Fruit fly (Drosophila melanogaster) whole organism, wandering third instar larva: ENCODE measurements around the gene Apoltp.

ENCODE experiments used
- CG9705 ChIP-seq: fragments of 200-800 bp; sonication (Bioruptor generic); optimal IDR thresholded peaks from 2 replicates; lab custom pipeline; 2018; ENCODE audit warnings: missing biosample characterization, mild to moderate bottlenecking, missing genetic modification characterization
- CrebA ChIP-seq: fragments of 200-800 bp; sonication (Bioruptor generic); optimal IDR thresholded peaks from 2 replicates; lab custom pipeline; 2016; ENCODE audit warnings: missing biosample characterization, mild to moderate bottlenecking, missing genetic modification characterization, borderline replicate concordance
- Dfd ChIP-seq: fragments of >200 bp; optimal IDR thresholded peaks from 2 replicates; lab custom pipeline; 2017; ENCODE audit warnings: missing biosample characterization, missing genetic modification characterization
- Hnf4 ChIP-seq: fragments of 200-800 bp; sonication (Bioruptor generic); optimal IDR thresholded peaks from 2 replicates; lab custom pipeline; 2016; ENCODE audit warnings: missing biosample characterization, mild to moderate bottlenecking, missing genetic modification characterization
- Hr78 ChIP-seq: fragments of >200 bp; optimal IDR thresholded peaks from 2 replicates; lab custom pipeline; 2017; ENCODE audit warnings: missing biosample characterization, missing genetic modification characterization
- Hr83 ChIP-seq: fragments of 200-300 bp; sonication (Bioruptor generic); optimal IDR thresholded peaks from 2 replicates; lab custom pipeline; 2016; ENCODE audit warnings: missing biosample characterization, mild to moderate bottlenecking, missing genetic modification characterization, moderate library complexity; ENCODE audit not compliant: poor library complexity, severe bottlenecking
- OdsH ChIP-seq: fragments of 200-800 bp; sonication (Bioruptor generic); optimal IDR thresholded peaks from 2 replicates; lab custom pipeline; 2016; ENCODE audit warnings: missing biosample characterization, mild to moderate bottlenecking, missing genetic modification characterization
- Rel ChIP-seq, 2 experiments: fragments of 200-800 bp; sonication (Bioruptor generic) in 1 of 2; optimal IDR thresholded peaks; 2 replicates in 1 of 2; 3 replicates in 1 of 2; lab custom pipeline; 2016 to 2019; ENCODE audit warnings: mild to moderate bottlenecking in 2 of 2, missing biosample characterization in 2 of 2, missing genetic modification characterization in 2 of 2, moderate library complexity in 1 of 2
- Sp1 ChIP-seq: fragments of 200-800 bp; sonication (Bioruptor generic); optimal IDR thresholded peaks from 3 replicates; lab custom pipeline; 2019; ENCODE audit warnings: missing biosample characterization, mild to moderate bottlenecking, missing genetic modification characterization, moderate library complexity
- Vsx2 ChIP-seq: fragments of 200-300, 225-300 bp; sonication (Bioruptor generic); optimal IDR thresholded peaks from 2 replicates; lab custom pipeline; 2018; ENCODE audit warnings: missing biosample characterization, missing genetic modification characterization; ENCODE audit not compliant: partially characterized antibody
- dmrt93B ChIP-seq: fragments of 200-800 bp; sonication (Bioruptor generic); optimal IDR thresholded peaks from 2 replicates; lab custom pipeline; 2018; ENCODE audit warnings: missing biosample characterization, mild to moderate bottlenecking, missing genetic modification characterization
- ey ChIP-seq: fragments of 200-800 bp; sonication (Bioruptor generic); optimal IDR thresholded peaks from 2 replicates; lab custom pipeline; 2016; ENCODE audit warnings: missing biosample characterization, missing genetic modification characterization
- foxo ChIP-seq, 2 experiments: fragments of 200-800 bp; sonication (Bioruptor generic); optimal IDR thresholded peaks; 2 replicates in 1 of 2; 3 replicates in 1 of 2; lab custom pipeline; 2016 to 2017; ENCODE audit warnings: missing biosample characterization in 2 of 2, missing genetic modification characterization in 2 of 2
- h ChIP-seq: fragments of 200-800 bp; sonication (Bioruptor generic); optimal IDR thresholded peaks from 3 replicates; lab custom pipeline; 2016; ENCODE audit warnings: missing biosample characterization, mild to moderate bottlenecking, missing genetic modification characterization
- sv ChIP-seq: fragments of 200-800 bp; sonication (Bioruptor generic); optimal IDR thresholded peaks from 3 replicates; lab custom pipeline; 2016; ENCODE audit warnings: missing biosample characterization, missing genetic modification characterization
- tai ChIP-seq: sonication (Bioruptor generic); optimal IDR thresholded peaks from 2 replicates; lab custom pipeline; 2016; ENCODE audit warnings: missing biosample characterization, missing genetic modification characterization
- woc ChIP-seq: sonication (Bioruptor generic); optimal IDR thresholded peaks from 2 replicates; lab custom pipeline; 2016; ENCODE audit warnings: missing biosample characterization, mild to moderate bottlenecking, missing genetic modification characterization

The Apoltp gene

DNA sequence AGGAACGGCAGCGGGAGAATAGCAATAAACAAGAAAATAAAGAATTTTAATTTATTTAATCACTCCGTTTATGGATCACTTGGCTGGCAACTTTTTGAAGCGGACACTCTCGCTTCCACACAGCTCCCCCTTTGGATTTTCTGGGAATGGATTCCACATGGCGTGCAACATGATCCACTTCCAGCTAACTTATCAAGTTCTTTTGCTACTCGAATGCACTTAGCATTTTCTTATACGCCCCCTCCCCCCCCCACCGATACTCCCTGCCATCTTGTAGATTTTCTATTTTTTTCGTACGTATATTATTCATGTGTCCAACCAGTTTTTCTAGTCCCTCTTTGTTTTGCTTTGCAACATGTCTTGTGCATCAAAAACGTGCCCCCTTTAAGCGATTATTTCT, 70.4 kb downstream of the Apoltp start:
- TF ChIP-seq OdsH (GFP tag; lab: Kevin White, UChicago), result no peak
- TF ChIP-seq Rel (GFP tag; optimal IDR thresholded peaks at IDR 0.05; lab: Kevin White, UChicago), result no peak
- TF ChIP-seq Rel (tag; optimal IDR thresholded peaks at IDR 0.05; lab: Kevin White, UChicago), result no peak
- no peak for TF ChIP-seq Sp1 (GFP tag; lab: Kevin White, UChicago)
- TF ChIP-seq woc, result no peak
- no peak for TF ChIP-seq Hr78
- TF ChIP-seq Hr83 (GFP tag; lab: Kevin White, UChicago), result no peak
- TF ChIP-seq CrebA (GFP tag; lab: Kevin White, UChicago), result no peak
- no peak for TF ChIP-seq tai (GFP tag; lab: Kevin White, UChicago)
- TF ChIP-seq foxo (GFP tag; optimal IDR thresholded peaks at IDR 0.05; lab: Kevin White, UChicago), result no peak
- TF ChIP-seq Hnf4 (GFP tag; lab: Kevin White, UChicago), result no peak
- TF ChIP-seq Vsx2 (GFP tag; lab: Kevin White, UChicago), result no peak
- no peak for TF ChIP-seq CG9705 (GFP tag; lab: Kevin White, UChicago)
- no peak for TF ChIP-seq dmrt93B
- no peak for TF ChIP-seq sv (GFP tag; lab: Kevin White, UChicago)

- TF ChIP-seq ey (GFP tag; lab: Kevin White, UChicago), result no peak
- TF ChIP-seq Dfd (GFP tag; lab: Kevin White, UChicago), result no peak
- TF ChIP-seq dmrt93B, result no peak
- TF ChIP-seq h (GFP tag; lab: Kevin White, UChicago), result no peak
Measured at dm6 chr2L:9705291-9705690, 71.3 kb downstream of the Apoltp start.
